Worm (Caenorhabditis elegans) whole organism, L3 larva: ENCODE data around the gene F45E12.6.

Experiments
- jun-1 ChIP-seq: fragments of 150-350 bp; optimal IDR thresholded peaks from 2 replicates; lab custom pipeline; 2014; ENCODE audit warnings: missing biosample characterization, missing genetic modification reagents, missing genetic modification characterization
- nhr-23 ChIP-seq: fragments of 150-350 bp; optimal IDR thresholded peaks from 2 replicates; lab custom pipeline; 2014; ENCODE audit warnings: missing biosample characterization, missing genetic modification reagents, missing genetic modification characterization
- nhr-237 ChIP-seq: fragments of 150-350 bp; optimal IDR thresholded peaks from 2 replicates; lab custom pipeline; 2014; ENCODE audit warnings: missing biosample characterization, missing genetic modification characterization
- nhr-43 ChIP-seq: sonication (generic microtip); optimal IDR thresholded peaks from 2 replicates; lab custom pipeline; 2016; ENCODE audit warnings: mild to moderate bottlenecking, missing genetic modification characterization, missing compliant biosample characterization; ENCODE audit not compliant: poor library complexity, severe bottlenecking

DNA sequence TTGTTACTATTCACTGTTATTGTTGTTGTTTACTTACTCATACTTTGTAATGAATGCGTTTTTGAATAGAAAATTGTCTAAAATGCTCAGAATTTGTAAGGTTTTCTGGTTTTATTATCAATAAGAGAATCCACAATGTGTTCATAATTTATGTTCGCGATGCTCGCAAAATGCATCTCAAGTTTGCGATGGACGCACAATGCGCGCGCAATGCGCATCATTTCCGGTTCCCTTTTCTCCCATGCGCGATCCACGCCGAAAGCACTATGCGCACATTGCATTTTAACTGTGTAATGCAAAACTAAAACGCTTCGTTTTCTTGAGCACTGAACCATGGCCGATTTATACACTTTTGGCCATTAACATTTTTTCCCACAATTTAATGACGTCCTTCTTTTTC, 5.5 kb upstream of the F45E12.6 start:
- TF ChIP-seq nhr-43 (tag; lab: Kevin White, UChicago) (peak; percentile 25), nhr-237 (tag; lab: Kevin White, UChicago) (no peak), jun-1 (tag; lab: Kevin White, UChicago) (no peak), nhr-23 (tag; lab: Kevin White, UChicago) (no peak)
